Fruit fly (Drosophila melanogaster) whole organism, embryonic: ENCODE measurements around the gene CG34134.

ENCODE experiments used
- Adf1 ChIP-seq: fragments of 200-800 bp; sonication (Bioruptor generic); IDR thresholded peaks from 2 replicates; pipeline ENCODE4 v1.3.6; 2022; ENCODE audit warnings: missing biosample characterization, missing genetic modification characterization
- Atf6 ChIP-seq: fragments of 200-800 bp; sonication (Bioruptor generic); IDR thresholded peaks from 2 replicates; pipeline ENCODE4 v1.3.6; 2022; ENCODE audit warnings: missing biosample characterization, missing genetic modification characterization
- B-H1 ChIP-seq: fragments of 200-800 bp; sonication (Bioruptor generic); IDR thresholded peaks from 3 replicates; pipeline ENCODE4 v1.3.6; 2022; ENCODE audit warnings: missing biosample characterization, missing genetic modification characterization
- CG10267 ChIP-seq: fragments of 200-800 bp; sonication (Bioruptor generic); optimal IDR thresholded peaks from 2 replicates; lab custom pipeline; 2018; ENCODE audit warnings: missing biosample characterization, mild to moderate bottlenecking, missing genetic modification characterization, moderate library complexity
- CG10274 ChIP-seq: fragments of 200-800 bp; sonication (Bioruptor generic); optimal IDR thresholded peaks from 3 replicates; lab custom pipeline; 2017; ENCODE audit warnings: missing biosample characterization, mild to moderate bottlenecking, missing genetic modification characterization
- CG14667 ChIP-seq: fragments of 200-800 bp; sonication (Bioruptor generic); IDR thresholded peaks from 2 replicates; pipeline ENCODE4 v1.3.6; 2022; ENCODE audit warnings: missing biosample characterization, missing genetic modification characterization
- CG1529 ChIP-seq: fragments of 200-800 bp; sonication (Bioruptor generic); optimal IDR thresholded peaks from 3 replicates; lab custom pipeline; 2018; ENCODE audit warnings: missing biosample characterization, missing genetic modification characterization
- CG15514 ChIP-seq: fragments of 200-800 bp; sonication (Bioruptor generic); optimal IDR thresholded peaks from 3 replicates; lab custom pipeline; 2017; ENCODE audit warnings: missing biosample characterization, missing genetic modification characterization, mild to moderate bottlenecking, moderate library complexity, missing genetic modification reagents
- CG15696 ChIP-seq: fragments of 200-800 bp; sonication (Bioruptor generic); optimal IDR thresholded peaks from 2 replicates; lab custom pipeline; 2019; ENCODE audit warnings: missing biosample characterization, mild to moderate bottlenecking, missing genetic modification characterization, moderate library complexity
- CG17328 ChIP-seq: fragments of 200-800 bp; sonication (Bioruptor generic); IDR thresholded peaks from 2 replicates; pipeline ENCODE4 v1.3.6; 2022; ENCODE audit warnings: missing biosample characterization, missing genetic modification characterization
- CG17802 ChIP-seq: fragments of 200-800 bp; sonication (Bioruptor generic); optimal IDR thresholded peaks from 2 replicates; lab custom pipeline; 2018; ENCODE audit warnings: missing biosample characterization, mild to moderate bottlenecking, missing genetic modification characterization, moderate library complexity
- CG1792 ChIP-seq: fragments of 200-800 bp; sonication (Bioruptor generic); optimal IDR thresholded peaks from 2 replicates; lab custom pipeline; 2016; ENCODE audit warnings: missing biosample characterization, missing genetic modification characterization
- CG18476 ChIP-seq: fragments of 200-800 bp; sonication (Bioruptor generic); optimal IDR thresholded peaks from 2 replicates; lab custom pipeline; 2016; ENCODE audit warnings: missing biosample characterization, mild to moderate bottlenecking, missing genetic modification characterization
- CG2116 ChIP-seq: fragments of 200-800 bp; sonication (Bioruptor generic); optimal IDR thresholded peaks from 3 replicates; lab custom pipeline; 2018; ENCODE audit warnings: missing biosample characterization, mild to moderate bottlenecking, missing genetic modification characterization
- CG30403 ChIP-seq: fragments of 200-800 bp; sonication (Bioruptor generic); optimal IDR thresholded peaks from 3 replicates; lab custom pipeline; 2016; ENCODE audit warnings: missing biosample characterization, missing genetic modification characterization
- CG30431 ChIP-seq: fragments of 200-800 bp; sonication (Bioruptor generic); optimal IDR thresholded peaks from 2 replicates; lab custom pipeline; 2017; ENCODE audit warnings: missing biosample characterization, missing genetic modification characterization
- CG31224 ChIP-seq: fragments of 200-800 bp; sonication (Bioruptor generic); IDR thresholded peaks from 2 replicates; pipeline ENCODE4 v1.3.6; 2022; ENCODE audit warnings: missing biosample characterization, missing genetic modification characterization
- CG31441 ChIP-seq: fragments of 200-800 bp; sonication (Bioruptor generic); IDR thresholded peaks from 2 replicates; pipeline ENCODE4 v1.3.6; 2022; ENCODE audit warnings: missing biosample characterization, missing genetic modification characterization
- CG3281 ChIP-seq: fragments of 200-800 bp; sonication (Bioruptor generic); optimal IDR thresholded peaks from 3 replicates; lab custom pipeline; 2017; ENCODE audit warnings: missing biosample characterization, mild to moderate bottlenecking, missing genetic modification characterization
- CG4282 ChIP-seq: fragments of 200-800 bp; sonication (Bioruptor generic); optimal IDR thresholded peaks from 2 replicates; lab custom pipeline; 2016; ENCODE audit warnings: missing biosample characterization, missing genetic modification characterization
- CG4730 ChIP-seq: fragments of 200-800 bp; sonication (Bioruptor generic); IDR thresholded peaks from 2 replicates; pipeline ENCODE4 v1.3.6; 2022; ENCODE audit warnings: missing biosample characterization, missing genetic modification characterization
- CG4854 ChIP-seq: fragments of 200-800 bp; sonication (Bioruptor generic); optimal IDR thresholded peaks from 2 replicates; lab custom pipeline; 2016; ENCODE audit warnings: missing biosample characterization, missing genetic modification characterization, inconsistent platforms
- CG6765 ChIP-seq: fragments of 200-800 bp; sonication (Bioruptor generic); optimal IDR thresholded peaks from 3 replicates; lab custom pipeline; 2017; ENCODE audit warnings: missing biosample characterization, mild to moderate bottlenecking, missing genetic modification characterization
- CG8359 ChIP-seq: fragments of 200-800 bp; sonication (Bioruptor generic); optimal IDR thresholded peaks from 2 replicates; lab custom pipeline; 2017; ENCODE audit warnings: missing biosample characterization, mild to moderate bottlenecking, missing genetic modification characterization, borderline replicate concordance
- D19A ChIP-seq: fragments of 200-800 bp; optimal IDR thresholded peaks from 3 replicates; lab custom pipeline; 2019; ENCODE audit warnings: missing biosample characterization, mild to moderate bottlenecking, missing genetic modification characterization, moderate library complexity
- E2f2 ChIP-seq: fragments of 200-800 bp; sonication (Bioruptor generic); IDR thresholded peaks from 2 replicates; pipeline ENCODE4 v1.3.6; 2022; ENCODE audit warnings: missing biosample characterization, missing genetic modification characterization
- Fer1 ChIP-seq: fragments of 200-800 bp; sonication (Bioruptor generic); optimal IDR thresholded peaks from 2 replicates; lab custom pipeline; 2017; ENCODE audit warnings: missing biosample characterization, mild to moderate bottlenecking, missing genetic modification characterization
- Gsc ChIP-seq: fragments of 200-800 bp; sonication (Bioruptor generic); IDR thresholded peaks from 2 replicates; pipeline ENCODE4 v1.3.6; 2022; ENCODE audit warnings: missing biosample characterization, missing genetic modification characterization
- HLH3B ChIP-seq: fragments of 200-800 bp; sonication (Bioruptor generic); IDR thresholded peaks from 2 replicates; pipeline ENCODE4 v1.3.6; 2022; ENCODE audit warnings: missing biosample characterization, missing genetic modification characterization
- HLH54F ChIP-seq: fragments of 200-800 bp; sonication (Bioruptor generic); optimal IDR thresholded peaks from 3 replicates; lab custom pipeline; 2016; ENCODE audit warnings: missing biosample characterization, missing genetic modification characterization
- PHDP ChIP-seq: fragments of 200-800 bp; sonication (Bioruptor generic); optimal IDR thresholded peaks from 3 replicates; lab custom pipeline; 2018; ENCODE audit warnings: missing biosample characterization, mild to moderate bottlenecking, missing genetic modification characterization, moderate library complexity
- Six4 ChIP-seq: fragments of 200-800 bp; sonication (Bioruptor generic); optimal IDR thresholded peaks from 2 replicates; lab custom pipeline; 2016; ENCODE audit warnings: missing biosample characterization, missing genetic modification characterization
- TFAM ChIP-seq: fragments of 200-800 bp; sonication (Bioruptor generic); optimal IDR thresholded peaks from 2 replicates; lab custom pipeline; 2017; ENCODE audit warnings: missing biosample characterization, missing genetic modification characterization, inconsistent platforms
- Xbp1 ChIP-seq: fragments of 200-800 bp; sonication (Bioruptor generic); optimal IDR thresholded peaks from 3 replicates; lab custom pipeline; 2016; ENCODE audit warnings: missing biosample characterization, mild to moderate bottlenecking, missing genetic modification characterization
- bowl ChIP-seq: fragments of 200-800 bp; sonication (Bioruptor generic); IDR thresholded peaks from 2 replicates; pipeline ENCODE4 v1.3.6; 2022; ENCODE audit warnings: missing biosample characterization, missing genetic modification characterization
- chif ChIP-seq, 2 experiments: fragments of 200-800 bp; sonication (Bioruptor generic); optimal IDR thresholded peaks; 3 replicates each; lab custom pipeline; 2016; ENCODE audit warnings: missing biosample characterization in 2 of 2, missing genetic modification characterization in 2 of 2
- dan ChIP-seq: fragments of 200-800 bp; sonication (Bioruptor generic); IDR thresholded peaks from 2 replicates; pipeline ENCODE4 v1.3.6; 2022; ENCODE audit warnings: missing biosample characterization, missing genetic modification characterization
- exex ChIP-seq: fragments of 200-800 bp; sonication (Bioruptor generic); optimal IDR thresholded peaks from 4 replicates; lab custom pipeline; 2018; ENCODE audit warnings: missing biosample characterization, mild to moderate bottlenecking, missing genetic modification characterization, moderate library complexity
- fd96Cb ChIP-seq: fragments of 200-800 bp; sonication (Bioruptor generic); optimal IDR thresholded peaks from 2 replicates; lab custom pipeline; 2018; ENCODE audit warnings: missing biosample characterization, mild to moderate bottlenecking, missing genetic modification characterization, moderate library complexity
- ken ChIP-seq: fragments of 200-800 bp; sonication (Bioruptor generic); IDR thresholded peaks from 3 replicates; pipeline ENCODE4 v1.3.6; 2022; ENCODE audit warnings: missing biosample characterization, missing genetic modification characterization
- maf-S ChIP-seq: fragments of 200-800 bp; sonication (Bioruptor generic); optimal IDR thresholded peaks from 2 replicates; lab custom pipeline; 2016; ENCODE audit warnings: missing biosample characterization, missing genetic modification characterization
- mld ChIP-seq: fragments of 200-800 bp; sonication (Bioruptor generic); IDR thresholded peaks from 3 replicates; pipeline ENCODE4 v1.3.6; 2022; ENCODE audit warnings: missing biosample characterization, missing genetic modification characterization; ENCODE audit not compliant: partially characterized antibody
- nau ChIP-seq: fragments of 200-800 bp; sonication (Bioruptor generic); optimal IDR thresholded peaks from 3 replicates; lab custom pipeline; 2017; ENCODE audit warnings: missing biosample characterization, mild to moderate bottlenecking, missing genetic modification characterization, missing genetic modification reagents
- nmo ChIP-seq: fragments of 200-800 bp; sonication (Bioruptor generic); optimal IDR thresholded peaks from 2 replicates; lab custom pipeline; 2018; ENCODE audit warnings: missing biosample characterization, mild to moderate bottlenecking, missing genetic modification characterization, moderate library complexity
- pb ChIP-seq: fragments of 200-800 bp; sonication (Bioruptor generic); optimal IDR thresholded peaks from 3 replicates; lab custom pipeline; 2016; ENCODE audit warnings: missing biosample characterization, missing genetic modification characterization
- pros ChIP-seq: fragments of 200-800 bp; sonication (Bioruptor generic); optimal IDR thresholded peaks from 3 replicates; lab custom pipeline; 2019; ENCODE audit warnings: missing biosample characterization, mild to moderate bottlenecking, missing genetic modification characterization, moderate library complexity
- ssp ChIP-seq: fragments of 200-800 bp; sonication (Bioruptor generic); IDR thresholded peaks from 2 replicates; pipeline ENCODE4 v1.3.6; 2022; ENCODE audit warnings: missing biosample characterization, missing genetic modification characterization
- tll ChIP-seq, 2 experiments: fragments of 200-800 bp in 1 of 2; fragments of >200 bp in 1 of 2; sonication (Bioruptor generic) in 1 of 2; optimal IDR thresholded peaks; 2 replicates each; lab custom pipeline; 2017 to 2019; ENCODE audit warnings: missing biosample characterization in 2 of 2, missing genetic modification characterization in 2 of 2, mild to moderate bottlenecking in 1 of 2, moderate library complexity in 1 of 2
- vnd ChIP-seq: fragments of 200-800 bp; sonication (Bioruptor generic); IDR thresholded peaks from 3 replicates; pipeline ENCODE4 v1.3.6; 2022; ENCODE audit warnings: missing biosample characterization, missing genetic modification characterization; ENCODE audit not compliant: partially characterized antibody
- zen2 ChIP-seq: fragments of 200-800 bp; sonication (Bioruptor generic); IDR thresholded peaks from 3 replicates; pipeline ENCODE4 v1.3.6; 2022; ENCODE audit warnings: missing biosample characterization, missing genetic modification characterization; ENCODE audit not compliant: partially characterized antibody
- zf30C ChIP-seq: fragments of 200-800 bp; sonication (Bioruptor generic); optimal IDR thresholded peaks from 3 replicates; lab custom pipeline; 2018; ENCODE audit warnings: missing biosample characterization, mild to moderate bottlenecking, missing genetic modification characterization

The CG34134 gene

DNA sequence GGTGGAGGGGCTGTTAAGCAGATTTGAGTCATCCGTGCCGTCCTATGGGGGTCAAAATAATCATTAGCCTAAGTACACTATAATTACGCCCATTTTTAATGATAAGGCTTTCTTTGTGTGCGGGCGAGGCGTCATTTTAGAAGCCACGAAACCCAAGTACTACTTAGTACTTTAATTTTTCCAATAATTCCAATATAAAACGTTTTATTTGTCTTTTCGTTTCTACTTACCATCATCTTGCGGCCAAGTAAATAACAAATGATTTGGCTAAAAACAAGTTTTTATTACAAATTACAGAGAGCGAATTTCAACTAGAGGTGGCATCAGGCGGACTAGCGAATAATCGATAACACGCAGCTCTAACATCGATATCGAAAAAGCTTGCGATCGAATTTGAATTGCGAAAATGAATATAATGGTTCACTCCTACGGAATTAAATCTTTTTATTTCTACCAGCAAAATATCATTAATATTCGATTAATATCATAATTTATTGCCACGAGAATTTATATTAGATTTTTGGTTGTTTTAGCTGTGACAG, 29.9 kb upstream of the CG34134 start, which contains the start of gene Snx6 (continued):
- TF ChIP-seq Fer1 (GFP tag; lab: Kevin White, UChicago) (no peak), CG1529 (GFP tag; lab: Kevin White, UChicago) (no peak), CG10267 (peak; percentile 26), CG31224 (GFP tag; lab: Robert Waterston, UW) (no peak), TFAM (GFP tag; lab: Kevin White, UChicago) (no peak), exex (tag; lab: Kevin White, UChicago) (peak; percentile 80), CG15514 (GFP tag; lab: Kevin White, UChicago) (no peak), HLH3B (GFP tag; lab: Robert Waterston, UW) (no peak), bowl (GFP tag; lab: Robert Waterston, UW) (no peak), PHDP (tag; lab: Kevin White, UChicago) (no peak), ken (GFP tag; lab: Robert Waterston, UW) (no peak), CG30431 (GFP tag; lab: Kevin White, UChicago) (no peak), chif (GFP tag; optimal IDR thresholded peaks at IDR 0.05; lab: Kevin White, UChicago) (no peak), CG31441 (GFP tag; lab: Robert Waterston, UW) (no peak), HLH54F (GFP tag; lab: Kevin White, UChicago) (no peak), CG18476 (no peak), pb (GFP tag; lab: Kevin White, UChicago) (no peak), CG2116 (GFP tag; lab: Kevin White, UChicago) (peak; percentile 44), CG14667 (GFP tag; lab: Robert Waterston, UW) (no peak), CG10274 (GFP tag; lab: Kevin White, UChicago) (no peak), nau (GFP tag; lab: Kevin White, UChicago) (no peak), Adf1 (no peak), zf30C (GFP tag; lab: Kevin White, UChicago) (no peak), mld (GFP tag; lab: Robert Waterston, UW) (no peak), Xbp1 (GFP tag; lab: Kevin White, UChicago) (no peak), CG15696 (tag; lab: Kevin White, UChicago) (no peak), Gsc (GFP tag; lab: Robert Waterston, UW) (no peak), CG30403 (GFP tag; lab: Kevin White, UChicago) (no peak), CG17802 (tag; lab: Kevin White, UChicago) (no peak), dan (GFP tag; lab: Robert Waterston, UW) (no peak), tll (GFP tag; optimal IDR thresholded peaks at IDR 0.05; lab: Kevin White, UChicago) (no peak), CG6765 (GFP tag; lab: Kevin White, UChicago) (no peak), ssp (GFP tag; lab: Robert Waterston, UW) (no peak), fd96Cb (no peak), CG17328 (GFP tag; lab: Robert Waterston, UW) (no peak), CG8359 (GFP tag; lab: Kevin White, UChicago) (no peak), CG4282 (GFP tag; lab: Kevin White, UChicago) (no peak), B-H1 (GFP tag; lab: Robert Waterston, UW) (no peak), CG3281 (GFP tag; lab: Kevin White, UChicago) (no peak), Six4 (GFP tag; lab: Kevin White, UChicago) (no peak), pros (GFP tag; lab: Kevin White, UChicago) (no peak), CG1792 (GFP tag; lab: Kevin White, UChicago) (no peak), vnd (GFP tag; lab: Robert Waterston, UW) (peak; percentile 63; the same call in 2 of the 3 replicates), CG4854 (GFP tag; lab: Kevin White, UChicago) (no peak), CG4730 (GFP tag; lab: Robert Waterston, UW) (no peak), Atf6 (GFP tag; lab: Robert Waterston, UW) (no peak), D19A (tag; lab: Kevin White, UChicago) (no peak), nmo (GFP tag; lab: Kevin White, UChicago) (no peak), E2f2 (GFP tag; lab: Robert Waterston, UW) (peak; percentile 91), maf-S (GFP tag; lab: Kevin White, UChicago) (no peak), zen2 (peak; percentile 59)
